Worm (Caenorhabditis elegans) whole organism, mixed stage, embryonic: ENCODE results near the gene tex-2.
A peak's percentile ranks its signal among the peaks of the same experiment; 100 is the strongest.

Experiments
- M03D4.4 ChIP-seq: sonication (generic microtip); optimal IDR thresholded peaks from 2 replicates; lab custom pipeline; 2017; ENCODE audit warnings: mild to moderate bottlenecking, missing genetic modification characterization, missing compliant biosample characterization
- bed-3 ChIP-seq: fragments of 200-800 bp; sonication (Bioruptor generic); optimal IDR thresholded peaks from 3 replicates; lab custom pipeline; 2018; ENCODE audit warnings: mild to moderate bottlenecking, missing genetic modification characterization, moderate library complexity, missing compliant biosample characterization
- blmp-1 ChIP-seq: fragments of 150-350 bp; optimal IDR thresholded peaks from 2 replicates; lab custom pipeline; 2014; ENCODE audit warnings: missing biosample characterization, missing genetic modification characterization
- ceh-39 ChIP-seq: fragments of 150-350 bp; optimal IDR thresholded peaks from 2 replicates; lab custom pipeline; 2014; ENCODE audit warnings: missing biosample characterization, missing genetic modification characterization
- ceh-83 ChIP-seq: fragments of 200-800 bp; sonication (Bioruptor generic); optimal IDR thresholded peaks from 2 replicates; lab custom pipeline; 2018; ENCODE audit warnings: mild to moderate bottlenecking, missing genetic modification characterization, missing compliant biosample characterization
- ces-1 ChIP-seq: fragments of 150-350 bp; optimal IDR thresholded peaks from 2 replicates; lab custom pipeline; 2014; ENCODE audit warnings: missing biosample characterization, missing genetic modification reagents, missing genetic modification characterization
- drap-1 ChIP-seq: fragments of 200-800 bp; sonication (Bioruptor generic); optimal IDR thresholded peaks from 3 replicates; lab custom pipeline; 2018; ENCODE audit warnings: mild to moderate bottlenecking, missing genetic modification characterization, missing compliant biosample characterization
- elt-3 ChIP-seq: fragments of 150-350 bp; optimal IDR thresholded peaks from 2 replicates; lab custom pipeline; 2014; ENCODE audit warnings: missing biosample characterization, missing genetic modification characterization
- flh-1 ChIP-seq: fragments of 200-800 bp; sonication (Bioruptor generic); optimal IDR thresholded peaks from 2 replicates; lab custom pipeline; 2018; ENCODE audit warnings: mild to moderate bottlenecking, missing genetic modification characterization, moderate library complexity, missing compliant biosample characterization
- lin-13 ChIP-seq: fragments of 150-350 bp; optimal IDR thresholded peaks from 2 replicates; lab custom pipeline; 2014; ENCODE audit warnings: missing biosample characterization, missing genetic modification characterization
- lin-32 ChIP-seq: fragments of 200-800 bp; sonication (Bioruptor generic); optimal IDR thresholded peaks from 2 replicates; lab custom pipeline; 2018; ENCODE audit warnings: mild to moderate bottlenecking, missing genetic modification characterization, missing compliant biosample characterization
- lsy-2 ChIP-seq: fragments of 150-350 bp; optimal IDR thresholded peaks from 2 replicates; lab custom pipeline; 2014; ENCODE audit warnings: missing biosample characterization, missing genetic modification characterization
- mep-1 ChIP-seq: fragments of 150-350 bp; optimal IDR thresholded peaks from 2 replicates; lab custom pipeline; 2017; ENCODE audit warnings: missing biosample characterization, missing genetic modification reagents, missing genetic modification characterization, inconsistent platforms
- nhr-12 ChIP-seq: fragments of 150-350 bp; optimal IDR thresholded peaks from 2 replicates; lab custom pipeline; 2014; ENCODE audit warnings: missing biosample characterization, missing genetic modification characterization
- nhr-2 ChIP-seq: fragments of 150-350 bp; optimal IDR thresholded peaks from 2 replicates; lab custom pipeline; 2014; ENCODE audit warnings: missing biosample characterization, missing genetic modification characterization
- nhr-237 ChIP-seq: fragments of 150-350 bp; optimal IDR thresholded peaks from 2 replicates; lab custom pipeline; 2014; ENCODE audit warnings: missing biosample characterization, missing genetic modification characterization
- nhr-28 ChIP-seq: fragments of 150-350 bp; optimal IDR thresholded peaks from 2 replicates; lab custom pipeline; 2014; ENCODE audit warnings: missing biosample characterization, missing genetic modification characterization
- pha-4 ChIP-seq: fragments of 150-350 bp; optimal IDR thresholded peaks from 2 replicates; lab custom pipeline; 2018; ENCODE audit warnings: missing biosample characterization, missing genetic modification reagents, missing genetic modification characterization
- sem-2 ChIP-seq: fragments of 200-800 bp; sonication (Bioruptor generic); optimal IDR thresholded peaks from 2 replicates; lab custom pipeline; 2018; ENCODE audit warnings: mild to moderate bottlenecking, missing genetic modification characterization, missing compliant biosample characterization
- sptf-1 ChIP-seq: sonication (generic microtip); optimal IDR thresholded peaks from 2 replicates; lab custom pipeline; 2017; ENCODE audit warnings: mild to moderate bottlenecking, missing genetic modification characterization, moderate library complexity, missing compliant biosample characterization
- tbx-8 ChIP-seq: fragments of 200-800 bp; sonication (Bioruptor generic); optimal IDR thresholded peaks from 2 replicates; lab custom pipeline; 2018; ENCODE audit warnings: mild to moderate bottlenecking, missing genetic modification characterization, moderate library complexity, missing compliant biosample characterization
- unc-39 ChIP-seq: fragments of 150-350 bp; optimal IDR thresholded peaks from 2 replicates; lab custom pipeline; 2014; ENCODE audit warnings: missing biosample characterization, missing genetic modification characterization
- unc-62 ChIP-seq: fragments of 150-350 bp; optimal IDR thresholded peaks from 2 replicates; lab custom pipeline; 2014; ENCODE audit warnings: missing biosample characterization, missing genetic modification reagents, missing genetic modification characterization
- zip-8 ChIP-seq: fragments of 150-350 bp; optimal IDR thresholded peaks from 2 replicates; lab custom pipeline; 2014; ENCODE audit warnings: missing biosample characterization, missing genetic modification characterization
- ztf-11 ChIP-seq: fragments of 150-350 bp; optimal IDR thresholded peaks from 2 replicates; lab custom pipeline; 2014; ENCODE audit warnings: missing biosample characterization, missing genetic modification characterization

tex-2 gene

DNA sequence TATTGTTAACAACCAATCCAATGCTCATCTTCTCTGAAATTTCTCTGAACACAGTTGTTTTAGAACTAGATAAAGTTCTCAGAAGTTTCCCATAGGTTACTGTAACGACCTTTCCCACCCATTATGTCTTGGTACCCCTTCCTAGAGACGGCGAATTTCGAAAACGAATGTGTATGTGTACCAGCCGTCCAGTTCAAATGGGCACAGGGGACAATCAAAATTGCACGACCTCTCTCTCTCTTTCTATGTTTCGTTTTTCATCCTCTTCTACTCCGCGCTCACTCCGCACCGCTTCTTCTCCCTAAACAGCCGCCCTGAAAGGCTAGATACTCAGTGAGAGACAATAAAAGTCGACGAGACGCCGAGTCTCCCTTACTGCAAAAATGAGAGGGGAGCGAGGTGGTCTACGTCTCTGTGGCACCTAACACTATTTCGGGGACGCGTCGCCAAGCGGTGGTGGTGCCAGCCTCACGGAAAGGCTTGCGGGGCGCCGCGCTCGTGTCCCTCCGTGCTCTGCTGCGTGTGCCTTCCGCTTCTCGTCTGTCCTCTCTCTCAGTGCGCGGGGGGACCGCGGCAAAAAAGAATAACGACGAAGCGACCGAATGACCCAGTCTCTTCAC is 28.1 kb upstream of the tex-2 start:
- TF ChIP-seq sptf-1 (tag; lab: Kevin White, UChicago) (peak; percentile 36), lsy-2 (tag; lab: Kevin White, UChicago) (no peak), lin-32 (GFP tag; lab: Kevin White, UChicago) (peak; percentile 4), unc-62 (GFP tag; lab: Kevin White, UChicago) (no peak)

- TF ChIP-seq ztf-11 (tag; lab: Kevin White, UChicago) (no peak), sptf-1 (tag; lab: Kevin White, UChicago) (no peak), nhr-237 (tag; lab: Kevin White, UChicago) (no peak), ces-1 (GFP tag; lab: Kevin White, UChicago) (no peak), unc-39 (no peak), lin-13 (tag; lab: Kevin White, UChicago) (no peak), pha-4 (tag; lab: Kevin White, UChicago) (no peak), lsy-2 (tag; lab: Kevin White, UChicago) (no peak), nhr-2 (tag; lab: Kevin White, UChicago) (no peak), ceh-83 (GFP tag; lab: Kevin White, UChicago) (no peak), mep-1 (tag; lab: Kevin White, UChicago) (no peak), lin-32 (GFP tag; lab: Kevin White, UChicago) (no peak), ceh-39 (no peak), flh-1 (GFP tag; lab: Kevin White, UChicago) (no peak), elt-3 (tag; lab: Kevin White, UChicago) (no peak), zip-8 (no peak), nhr-28 (tag; lab: Kevin White, UChicago) (no peak)
- TF ChIP-seq, all 35 proteins: peak for 0
Measured at ce11 chrII:5899865-5900486, 26.6 kb upstream of the tex-2 start.

DNA sequence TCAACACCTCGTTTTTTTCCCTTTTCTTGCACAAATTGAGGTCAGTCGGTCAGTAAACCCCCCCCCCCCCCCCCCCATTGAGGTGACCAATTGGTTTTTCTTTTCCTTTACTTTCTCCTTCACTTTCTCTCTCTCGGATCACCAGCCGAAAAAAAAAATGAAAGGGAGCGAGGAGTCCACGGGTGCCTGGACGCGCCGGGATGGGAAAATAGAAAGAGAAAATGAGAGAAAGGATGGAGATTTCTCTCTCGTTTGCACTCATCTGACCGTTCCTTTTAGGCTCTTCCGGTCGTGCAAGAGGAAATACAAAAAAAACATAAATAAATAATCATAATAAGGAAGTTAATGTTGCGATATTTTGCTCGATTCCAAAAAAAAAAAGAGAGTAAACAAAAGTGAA is 25.7 kb upstream of the tex-2 start:
- TF ChIP-seq blmp-1 (peak; percentile 53), ces-1 (GFP tag; lab: Kevin White, UChicago) (no peak)

DNA sequence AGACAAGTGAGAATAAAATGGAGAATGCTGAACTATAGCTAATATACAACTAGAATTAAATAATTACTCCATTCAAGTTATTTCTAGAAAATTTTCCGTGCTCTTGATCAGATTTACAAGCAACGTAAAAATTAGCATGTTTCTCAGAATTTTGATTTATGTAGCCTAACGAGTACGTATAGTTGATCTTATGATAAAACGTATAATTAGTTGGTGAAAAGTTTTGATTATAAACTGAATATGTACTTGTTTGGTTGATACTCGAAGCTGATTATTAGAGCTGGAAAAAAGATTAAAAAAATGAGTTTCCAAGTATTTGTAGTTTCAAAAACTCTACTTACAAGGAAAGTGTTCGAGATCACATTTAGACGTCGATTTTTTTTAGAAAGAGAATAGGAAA is 23.1 kb upstream of the tex-2 start:
- TF ChIP-seq tbx-8 (GFP tag; lab: Kevin White, UChicago) (no peak), ces-1 (GFP tag; lab: Kevin White, UChicago) (no peak), blmp-1 (no peak), lsy-2 (tag; lab: Kevin White, UChicago) (no peak), elt-3 (tag; lab: Kevin White, UChicago) (no peak), ztf-11 (tag; lab: Kevin White, UChicago) (no peak), bed-3 (GFP tag; lab: Kevin White, UChicago) (no peak), ceh-39 (no peak), lin-32 (GFP tag; lab: Kevin White, UChicago) (no peak), nhr-28 (tag; lab: Kevin White, UChicago) (no peak), zip-8 (no peak), pha-4 (tag; lab: Kevin White, UChicago) (no peak)

ce11 chrII:5895870-5896269 is 22.5 kb upstream of the tex-2 start, which contains the start of gene F59G1.4:
F59G1.4 (plus strand) TSS chrII:5896170.
- TF ChIP-seq pha-4 (tag; lab: Kevin White, UChicago) (no peak), nhr-12 (tag; lab: Kevin White, UChicago) (no peak), sem-2 (GFP tag; lab: Kevin White, UChicago) (no peak), lsy-2 (tag; lab: Kevin White, UChicago) (no peak), ceh-83 (GFP tag; lab: Kevin White, UChicago) (no peak), blmp-1 (no peak), M03D4.4 (tag; lab: Kevin White, UChicago) (no peak), drap-1 (no peak)

DNA sequence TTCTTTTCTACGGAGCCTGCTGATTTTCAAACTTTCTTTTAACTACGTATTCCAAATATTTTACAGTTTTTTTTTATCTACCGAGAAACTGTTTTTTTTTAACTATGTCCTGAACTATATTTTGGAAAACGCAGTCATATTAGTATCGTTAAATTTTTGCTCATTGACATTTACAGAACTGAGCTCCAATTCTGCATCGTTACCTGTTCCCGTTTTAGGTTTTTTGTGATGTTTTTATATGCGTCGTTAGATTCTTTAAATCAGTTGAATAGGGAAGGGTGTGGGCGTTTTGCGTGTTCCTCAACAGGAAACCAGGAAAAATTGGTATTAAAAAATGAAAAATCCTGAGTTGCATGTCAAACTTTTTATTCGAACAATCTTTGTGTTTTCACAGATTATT is 19.4 kb upstream of the tex-2 start:
- TF ChIP-seq lsy-2 (tag; lab: Kevin White, UChicago), result no peak
- TF ChIP-seq, all 35 proteins: peak for 0
